Worm (Caenorhabditis elegans): ENCODE results near the gene ins-37.

ce11 chrII:13806269-13806668, 29.6 kb downstream of the ins-37 start:
- TF ChIP-seq eyg-1 (tag; optimal IDR thresholded peaks at IDR 0.05) (no peak), elt-4 (tag; optimal IDR thresholded peaks at IDR 0.05) (no peak)
